Worm (Caenorhabditis elegans) whole organism, L4 larva: ENCODE data around the gene ham-1.
A peak's percentile ranks its signal among the peaks of the same experiment; 100 is the strongest.

ENCODE experiments used
- D1046.2 ChIP-seq: fragments of 200-800 bp; sonication (Bioruptor generic); IDR thresholded peaks from 2 replicates; pipeline ENCODE4 v1.3.6; 2022; ENCODE audit warnings: missing genetic modification characterization, missing compliant biosample characterization
- F10B5.3 ChIP-seq: sonication (generic microtip); optimal IDR thresholded peaks from 2 replicates; lab custom pipeline; 2016; ENCODE audit warnings: mild to moderate bottlenecking, missing genetic modification characterization, missing compliant biosample characterization
- F37D6.2 ChIP-seq: sonication (generic microtip); optimal IDR thresholded peaks from 2 replicates; lab custom pipeline; 2016; ENCODE audit warnings: mild to moderate bottlenecking, missing genetic modification characterization, missing compliant biosample characterization
- F44E2.7 ChIP-seq: fragments of 200-800 bp; sonication (Bioruptor generic); IDR thresholded peaks from 2 replicates; pipeline ENCODE4 v2.1.2; 2022; ENCODE audit warnings: missing genetic modification characterization, missing compliant biosample characterization
- T20F7.1 ChIP-seq: fragments of 200-800 bp; sonication (Bioruptor generic); optimal IDR thresholded peaks from 2 replicates; lab custom pipeline; 2018; ENCODE audit warnings: mild to moderate bottlenecking, missing genetic modification characterization, missing compliant biosample characterization
- T26A8.4 ChIP-seq: fragments of 200-800 bp; sonication (Bioruptor generic); IDR thresholded peaks from 2 replicates; pipeline ENCODE4 v1.3.6; 2022; ENCODE audit warnings: missing genetic modification characterization, missing compliant biosample characterization
- Y105C5A.15 ChIP-seq: fragments of 200-800 bp; sonication (Bioruptor generic); IDR thresholded peaks from 2 replicates; pipeline ENCODE4 v1.3.6; 2022; ENCODE audit warnings: missing genetic modification characterization, missing compliant biosample characterization
- Y48G9A.11 ChIP-seq: fragments of 200-800 bp; sonication (Bioruptor generic); IDR thresholded peaks from 2 replicates; pipeline ENCODE4 v1.3.6; 2022; ENCODE audit warnings: missing genetic modification reagents, missing genetic modification characterization, missing compliant biosample characterization
- Y5F2A.4 ChIP-seq: fragments of 200-800 bp; sonication (Bioruptor generic); optimal IDR thresholded peaks from 2 replicates; lab custom pipeline; 2018; ENCODE audit warnings: mild to moderate bottlenecking, missing genetic modification characterization, missing compliant biosample characterization
- ZK337.2 ChIP-seq: fragments of 200-800 bp; sonication (Bioruptor generic); IDR thresholded peaks from 2 replicates; pipeline ENCODE4 v1.3.6; 2022; ENCODE audit warnings: missing genetic modification reagents, missing genetic modification characterization, missing compliant biosample characterization
- aha-1 ChIP-seq: fragments of 150-350 bp; peaks from one replicate; lab custom pipeline; 2014; ENCODE audit warnings: missing biosample characterization, missing genetic modification characterization
- aly-2 ChIP-seq: sonication (generic microtip); optimal IDR thresholded peaks from 2 replicates; lab custom pipeline; 2018; ENCODE audit warnings: missing biosample characterization, missing genetic modification characterization
- ama-1 ChIP-seq: fragments of 150-350 bp; optimal IDR thresholded peaks from 2 replicates; lab custom pipeline; 2014; ENCODE audit warnings: inconsistent platforms, mixed read lengths
- ceh-20 ChIP-seq: fragments of 200-800 bp; sonication (Bioruptor generic); IDR thresholded peaks from 2 replicates; pipeline ENCODE4 v1.3.6; 2022; ENCODE audit warnings: missing genetic modification reagents, missing genetic modification characterization, missing compliant biosample characterization
- ceh-32 ChIP-seq: sonication (generic microtip); optimal IDR thresholded peaks from 2 replicates; lab custom pipeline; 2016; ENCODE audit warnings: mild to moderate bottlenecking, missing genetic modification characterization, missing compliant biosample characterization; ENCODE audit not compliant: poor library complexity
- ceh-82 ChIP-seq: sonication (generic microtip); optimal IDR thresholded peaks from 2 replicates; lab custom pipeline; 2017; ENCODE audit warnings: missing biosample characterization, missing genetic modification characterization
- ces-1 ChIP-seq: fragments of 150-350 bp; sonication (generic microtip); optimal IDR thresholded peaks from 4 replicates; lab custom pipeline; 2014; ENCODE audit warnings: missing biosample characterization, missing genetic modification reagents, missing genetic modification characterization
- ctbp-1 ChIP-seq: fragments of 200-800 bp; sonication (Bioruptor generic); IDR thresholded peaks from 2 replicates; pipeline ENCODE4 v1.3.6; 2022; ENCODE audit warnings: missing genetic modification reagents, missing genetic modification characterization, missing compliant biosample characterization
- daf-16 ChIP-seq, 3 experiments: sonication (generic microtip); optimal IDR thresholded peaks; 2 replicates each; lab custom pipeline; 2016 to 2017; ENCODE audit warnings: missing genetic modification characterization in 3 of 3, missing genetic modification reagents in 3 of 3, mild to moderate bottlenecking in 2 of 3, missing compliant biosample characterization in 2 of 3, missing biosample characterization in 1 of 3, moderate library complexity in 1 of 3
- daf-8 ChIP-seq: fragments of 200-800 bp; sonication (Bioruptor generic); IDR thresholded peaks from 2 replicates; pipeline ENCODE4 v1.3.6; 2022; ENCODE audit warnings: missing genetic modification characterization, missing compliant biosample characterization
- dmd-6 ChIP-seq: fragments of 200-800 bp; sonication (Bioruptor generic); IDR thresholded peaks from 2 replicates; pipeline ENCODE4 v1.3.6; 2022; ENCODE audit warnings: missing genetic modification reagents, missing genetic modification characterization, missing compliant biosample characterization
- dmd-8 ChIP-seq: fragments of 200-800 bp; sonication (Bioruptor generic); IDR thresholded peaks from 2 replicates; pipeline ENCODE4 v1.3.6; 2022; ENCODE audit warnings: missing genetic modification characterization, missing compliant biosample characterization
- dmd-9 ChIP-seq: fragments of 200-800 bp; sonication (Bioruptor generic); IDR thresholded peaks from 2 replicates; pipeline ENCODE4 v1.3.6; 2022; ENCODE audit warnings: missing genetic modification reagents, missing genetic modification characterization, missing compliant biosample characterization
- hif-1 ChIP-seq, 2 experiments: sonication (generic microtip); optimal IDR thresholded peaks; 2 replicates each; lab custom pipeline; 2016 to 2017; ENCODE audit warnings: missing compliant biosample characterization in 2 of 2, missing genetic modification characterization in 2 of 2, missing genetic modification reagents in 2 of 2, missing genotype in 2 of 2, mild to moderate bottlenecking in 1 of 2
- hlh-11 ChIP-seq: fragments of 200-800 bp; sonication (Bioruptor generic); optimal IDR thresholded peaks from 2 replicates; lab custom pipeline; 2018; ENCODE audit warnings: mild to moderate bottlenecking, missing genetic modification characterization, missing compliant biosample characterization
- hlh-30 ChIP-seq: sonication (generic microtip); optimal IDR thresholded peaks from 2 replicates; lab custom pipeline; 2017; ENCODE audit warnings: antibody characterized with exemption, mild to moderate bottlenecking, missing genetic modification characterization, missing compliant biosample characterization; ENCODE audit not compliant: insufficient read depth
- hmg-1.1 ChIP-seq: fragments of 200-800 bp; sonication (Bioruptor generic); IDR thresholded peaks from 2 replicates; pipeline ENCODE4 v1.3.6; 2022; ENCODE audit warnings: missing genetic modification reagents, missing genetic modification characterization, missing compliant biosample characterization
- jun-1 ChIP-seq: fragments of 150-350 bp; optimal IDR thresholded peaks from 2 replicates; lab custom pipeline; 2014; ENCODE audit warnings: missing biosample characterization, missing genetic modification reagents, missing genetic modification characterization
- lin-29 ChIP-seq: fragments of 200-800 bp; sonication (Bioruptor generic); IDR thresholded peaks from 2 replicates; pipeline ENCODE4 v1.3.6; 2022; ENCODE audit warnings: missing genetic modification reagents, missing genetic modification characterization, missing compliant biosample characterization
- lir-3 ChIP-seq: sonication (generic microtip); optimal IDR thresholded peaks from 2 replicates; lab custom pipeline; 2016; ENCODE audit warnings: mild to moderate bottlenecking, missing genetic modification characterization, missing compliant biosample characterization
- madf-5 ChIP-seq, 2 experiments: fragments of 200-800 bp; sonication (Bioruptor generic); IDR thresholded peaks; 2 replicates each; pipeline ENCODE4 v1.3.6; 2022; ENCODE audit warnings: missing compliant biosample characterization in 2 of 2, missing genetic modification characterization in 2 of 2
- mep-1 ChIP-seq: fragments of 150-350 bp; sonication (generic microtip); optimal IDR thresholded peaks from 3 replicates; lab custom pipeline; 2014; ENCODE audit warnings: missing biosample characterization, missing genetic modification characterization
- mxl-2 ChIP-seq: fragments of 200-800 bp; sonication (Bioruptor generic); conservative IDR thresholded peaks from 2 replicates; pipeline ENCODE4 v1.3.6; 2022; ENCODE audit warnings: missing genetic modification reagents, missing genetic modification characterization, missing compliant biosample characterization
- nhr-10 ChIP-seq: fragments of 150-350 bp; optimal IDR thresholded peaks from 2 replicates; lab custom pipeline; 2014; ENCODE audit warnings: missing biosample characterization, missing genetic modification characterization
- nhr-28 ChIP-seq: fragments of 150-350 bp; optimal IDR thresholded peaks from 2 replicates; lab custom pipeline; 2014; ENCODE audit warnings: missing biosample characterization, missing genetic modification characterization
- pha-4 ChIP-seq, 2 experiments: fragments of 150-350 bp in 1 of 2; fragments of 200-800 bp in 1 of 2; sonication (Bioruptor generic) in 1 of 2; IDR thresholded peaks in 1 of 2; optimal IDR thresholded peaks in 1 of 2; 2 replicates each; pipeline versions ENCODE4 v1.3.6 to Lab custom; 2014 to 2022; ENCODE audit warnings: missing genetic modification characterization in 2 of 2, missing genetic modification reagents in 2 of 2, missing biosample characterization in 1 of 2, missing compliant biosample characterization in 1 of 2
- saeg-2 ChIP-seq: fragments of 200-800 bp; sonication (Bioruptor generic); IDR thresholded peaks from 2 replicates; pipeline ENCODE4 v1.3.6; 2022; ENCODE audit warnings: missing genetic modification reagents, missing genetic modification characterization, missing compliant biosample characterization
- sdz-12 ChIP-seq: fragments of 200-800 bp; sonication (Bioruptor generic); optimal IDR thresholded peaks from 2 replicates; lab custom pipeline; 2018; ENCODE audit warnings: mild to moderate bottlenecking, missing genetic modification characterization, missing compliant biosample characterization
- set-16 ChIP-seq: fragments of 200-800 bp; sonication (Bioruptor generic); IDR thresholded peaks from 2 replicates; pipeline ENCODE4 v1.3.6; 2022; ENCODE audit warnings: missing genetic modification reagents, missing genetic modification characterization, missing compliant biosample characterization
- snpc-1.2 ChIP-seq: fragments of 200-800 bp; sonication (Bioruptor generic); IDR thresholded peaks from 2 replicates; pipeline ENCODE4 v1.3.6; 2022; ENCODE audit warnings: missing genetic modification reagents, missing genetic modification characterization, missing compliant biosample characterization
- snpc-4 ChIP-seq: fragments of 150-350 bp; optimal IDR thresholded peaks from 2 replicates; lab custom pipeline; 2014; ENCODE audit warnings: missing biosample characterization, missing genetic modification characterization
- spr-1 ChIP-seq: sonication (generic microtip); optimal IDR thresholded peaks from 2 replicates; lab custom pipeline; 2016; ENCODE audit warnings: mild to moderate bottlenecking, missing genetic modification characterization, missing compliant biosample characterization
- spr-3 ChIP-seq: fragments of 200-800 bp; sonication (Bioruptor generic); optimal IDR thresholded peaks from 2 replicates; lab custom pipeline; 2018; ENCODE audit warnings: mild to moderate bottlenecking, missing genetic modification characterization, missing compliant biosample characterization
- tag-97 ChIP-seq: fragments of 200-800 bp; sonication (Bioruptor generic); IDR thresholded peaks from 2 replicates; pipeline ENCODE4 v1.3.6; 2022; ENCODE audit warnings: missing genetic modification characterization, missing compliant biosample characterization
- unc-130 ChIP-seq: sonication (generic microtip); optimal IDR thresholded peaks from 2 replicates; lab custom pipeline; 2016; ENCODE audit warnings: missing genetic modification reagents, missing genetic modification characterization, missing compliant biosample characterization
- unc-39 ChIP-seq: sonication (generic microtip); optimal IDR thresholded peaks from 2 replicates; lab custom pipeline; 2017; ENCODE audit warnings: missing biosample characterization, missing genetic modification characterization
- zag-1 ChIP-seq: fragments of 150-350 bp; optimal IDR thresholded peaks from 2 replicates; lab custom pipeline; 2014; ENCODE audit warnings: missing biosample characterization, missing genetic modification characterization
- zfp-2 ChIP-seq: sonication (generic microtip); optimal IDR thresholded peaks from 2 replicates; lab custom pipeline; 2016; ENCODE audit warnings: mild to moderate bottlenecking, missing genetic modification characterization, missing compliant biosample characterization
- zfp-3 ChIP-seq: fragments of 200-800 bp; sonication (Bioruptor generic); conservative IDR thresholded peaks from 2 replicates; pipeline ENCODE4 v1.3.6; 2022; ENCODE audit warnings: missing genetic modification reagents, missing genetic modification characterization, missing compliant biosample characterization
- ztf-11 ChIP-seq: fragments of 150-350 bp; optimal IDR thresholded peaks from 2 replicates; lab custom pipeline; 2014; ENCODE audit warnings: missing biosample characterization, missing genetic modification characterization

Gene ham-1

DNA sequence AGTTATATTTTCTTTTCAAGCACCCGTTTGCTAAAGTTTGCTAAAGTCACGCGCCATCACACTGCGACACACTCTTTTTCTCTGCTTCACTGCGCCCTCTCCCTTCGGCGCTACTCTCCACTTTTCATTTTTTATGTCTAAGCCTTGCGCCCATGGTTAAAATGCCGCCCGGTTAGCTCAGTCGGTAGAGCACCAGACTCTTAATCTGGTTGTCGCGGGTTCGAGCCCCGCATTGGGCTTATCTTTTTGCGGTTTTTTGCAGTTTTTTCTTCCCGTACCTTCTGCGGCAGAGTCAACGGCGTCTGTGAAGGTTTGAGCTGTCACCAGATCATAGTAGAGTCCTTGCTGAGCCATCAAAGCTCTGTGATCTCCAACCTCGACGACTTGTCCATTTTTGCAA is 52.6 kb downstream of the ham-1 start (continued):
- TF ChIP-seq Y48G9A.11 (peak; percentile 56), nhr-28 (tag; lab: Kevin White, UChicago) (peak; percentile 34), unc-130 (GFP tag; lab: Kevin White, UChicago) (peak; percentile 71), ces-1 (GFP tag; lab: Kevin White, UChicago) (no peak), nhr-10 (no peak), zfp-3 (GFP tag; lab: Robert Waterston, UW) (no peak), daf-16 (GFP tag; optimal IDR thresholded peaks at IDR 0.05; lab: Kevin White, UChicago) (peak in 1 of 2 experiments; percentile 69), daf-16 (tag; optimal IDR thresholded peaks at IDR 0.05; lab: Kevin White, UChicago) (peak; percentile 48), sdz-12 (GFP tag; lab: Kevin White, UChicago) (peak; percentile 53), mxl-2 (GFP tag; lab: Robert Waterston, UW) (peak; percentile 62), set-16 (GFP tag; lab: Robert Waterston, UW) (peak; percentile 61), ZK337.2 (GFP tag; lab: Robert Waterston, UW) (peak; percentile 37; the same call in 1 of the 2 replicates), aha-1 (peak; percentile 99), zfp-2 (tag; lab: Kevin White, UChicago) (peak; percentile 44), tag-97 (no peak), spr-3 (GFP tag; lab: Kevin White, UChicago) (peak; percentile 74), hif-1 (tag; optimal IDR thresholded peaks at IDR 0.05; lab: Kevin White, UChicago) (peak; percentile 4 to 86), madf-5 (GFP tag; IDR thresholded peaks at IDR 0.05; lab: Robert Waterston, UW) (peak; percentile 54 to 72; a peak in 3 of 4 replicates), T20F7.1 (GFP tag; lab: Kevin White, UChicago) (peak; percentile 60), snpc-4 (no peak), Y5F2A.4 (GFP tag; lab: Kevin White, UChicago) (peak; percentile 28), ztf-11 (tag; lab: Kevin White, UChicago) (no peak), ama-1 (lab: Kevin White, UChicago) (no peak), T26A8.4 (peak; percentile 79), mep-1 (tag; lab: Kevin White, UChicago) (peak; percentile 75), dmd-8 (peak; percentile 86), saeg-2 (no peak), F44E2.7 (peak; percentile 72; the same call in 1 of the 2 replicates), ceh-82 (no peak), hlh-30 (tag; lab: Kevin White, UChicago) (peak; percentile 95), D1046.2 (GFP tag; lab: Robert Waterston, UW) (peak; percentile 90), F37D6.2 (tag; lab: Kevin White, UChicago) (peak; percentile 47), lin-29 (peak; percentile 43; the same call in 1 of the 2 replicates), jun-1 (no peak), hlh-11 (tag; lab: Kevin White, UChicago) (peak; percentile 68), aly-2 (tag; lab: Kevin White, UChicago) (no peak), Y105C5A.15 (peak; percentile 84; the same call in 1 of the 2 replicates), ceh-20 (GFP tag; lab: Robert Waterston, UW) (peak; percentile 78), ceh-32 (tag; lab: Kevin White, UChicago) (peak; percentile 42), zag-1 (tag; lab: Kevin White, UChicago) (no peak), unc-39 (tag; lab: Kevin White, UChicago) (no peak), pha-4 (GFP tag; IDR thresholded peaks at IDR 0.05; lab: Robert Waterston, UW) (peak; percentile 94), pha-4 (tag; optimal IDR thresholded peaks at IDR 0.05; lab: Kevin White, UChicago) (no peak), daf-8 (GFP tag; lab: Robert Waterston, UW) (0 out of 2 replicates have a peak, but pooled peaks have one; percentile 69), lir-3 (tag; lab: Kevin White, UChicago) (peak; percentile 13), F10B5.3 (tag; lab: Kevin White, UChicago) (peak; percentile 35), hmg-1.1 (GFP tag; lab: Robert Waterston, UW) (peak; percentile 97), ctbp-1 (GFP tag; lab: Robert Waterston, UW) (peak; percentile 65), dmd-6 (GFP tag; lab: Robert Waterston, UW) (peak; percentile 79), snpc-1.2 (peak; percentile 88), spr-1 (tag; lab: Kevin White, UChicago) (peak; percentile 66), dmd-9 (GFP tag; lab: Robert Waterston, UW) (peak; percentile 84)
